Worm (Caenorhabditis elegans) whole organism, L2 larva: ENCODE data around the gene fubl-1.

Experiments
- C34F6.9 ChIP-seq: fragments of 150-350 bp; optimal IDR thresholded peaks from 2 replicates; lab custom pipeline; 2014; ENCODE audit warnings: missing biosample characterization, missing genetic modification characterization
- F13H6.1 ChIP-seq: sonication (generic microtip); optimal IDR thresholded peaks from 2 replicates; lab custom pipeline; 2016; ENCODE audit warnings: missing genetic modification characterization, missing compliant biosample characterization
- R02D3.7 ChIP-seq: fragments of 150-350 bp; optimal IDR thresholded peaks from 2 replicates; lab custom pipeline; 2014; ENCODE audit warnings: missing biosample characterization, missing genetic modification characterization
- Y55F3AM.14 ChIP-seq: fragments of 200-800 bp; sonication (Bioruptor generic); optimal IDR thresholded peaks from 2 replicates; lab custom pipeline; 2018; ENCODE audit warnings: mild to moderate bottlenecking, missing genetic modification characterization, missing compliant biosample characterization
- aly-2 ChIP-seq: fragments of 150-350 bp; optimal IDR thresholded peaks from 2 replicates; lab custom pipeline; 2014; ENCODE audit warnings: missing biosample characterization, missing genetic modification characterization
- ama-1 ChIP-seq: fragments of 150-350 bp; optimal IDR thresholded peaks from 2 replicates; lab custom pipeline; 2018; ENCODE audit warnings: inconsistent platforms
- blmp-1 ChIP-seq: sonication (generic microtip); optimal IDR thresholded peaks from 2 replicates; lab custom pipeline; 2017; ENCODE audit warnings: missing genetic modification characterization, mild to moderate bottlenecking, missing compliant biosample characterization, antibody characterized with exemption, moderate library complexity; ENCODE audit not compliant: insufficient read depth
- ceh-16 ChIP-seq: fragments of 150-350 bp; optimal IDR thresholded peaks from 2 replicates; lab custom pipeline; 2014; ENCODE audit warnings: missing biosample characterization, missing genetic modification characterization
- ceh-82 ChIP-seq: fragments of 150-350 bp; optimal IDR thresholded peaks from 2 replicates; lab custom pipeline; 2014; ENCODE audit warnings: missing biosample characterization, missing genetic modification characterization
- crh-2 ChIP-seq: sonication (generic microtip); optimal IDR thresholded peaks from 2 replicates; lab custom pipeline; 2017; ENCODE audit warnings: missing biosample characterization, missing genetic modification characterization
- dmd-4 ChIP-seq: sonication (generic microtip); optimal IDR thresholded peaks from 2 replicates; lab custom pipeline; 2017; ENCODE audit warnings: missing biosample characterization, missing genetic modification characterization
- egl-27 ChIP-seq: sonication (generic microtip); optimal IDR thresholded peaks from 3 replicates; lab custom pipeline; 2017; ENCODE audit warnings: missing biosample characterization, missing genetic modification reagents, missing genetic modification characterization
- elt-1 ChIP-seq: fragments of 150-350 bp; optimal IDR thresholded peaks from 2 replicates; lab custom pipeline; 2014; ENCODE audit warnings: missing biosample characterization, missing genetic modification characterization
- elt-3 ChIP-seq: sonication (generic microtip); optimal IDR thresholded peaks from 2 replicates; lab custom pipeline; 2017; ENCODE audit warnings: missing biosample characterization, missing genetic modification characterization
- fos-1 ChIP-seq: fragments of 150-350 bp; optimal IDR thresholded peaks from 2 replicates; lab custom pipeline; 2014; ENCODE audit warnings: missing biosample characterization, missing genetic modification characterization
- gmeb-1 ChIP-seq: fragments of 150-350 bp; optimal IDR thresholded peaks from 2 replicates; lab custom pipeline; 2014; ENCODE audit warnings: missing biosample characterization, missing genetic modification characterization
- lin-11 ChIP-seq: fragments of 150-350 bp; sonication (generic microtip); optimal IDR thresholded peaks from 2 replicates; lab custom pipeline; 2014; ENCODE audit warnings: missing biosample characterization, missing genetic modification characterization, inconsistent platforms, mixed read lengths
- lin-39 ChIP-seq: fragments of 150-350 bp; optimal IDR thresholded peaks from 2 replicates; lab custom pipeline; 2014; ENCODE audit warnings: missing biosample characterization, missing genetic modification reagents, missing genetic modification characterization
- lsy-2 ChIP-seq, 2 experiments: fragments of 150-350 bp in 1 of 2; sonication (generic microtip) in 1 of 2; optimal IDR thresholded peaks; 2 replicates each; lab custom pipeline; 2014 to 2017; ENCODE audit warnings: missing biosample characterization in 2 of 2, missing genetic modification characterization in 2 of 2
- mbf-1 ChIP-seq: sonication (generic microtip); optimal IDR thresholded peaks from 2 replicates; lab custom pipeline; 2017; ENCODE audit warnings: missing biosample characterization, missing genetic modification characterization
- mdl-1 ChIP-seq, 2 experiments: fragments of 150-350 bp in 1 of 2; sonication (generic microtip) in 1 of 2; optimal IDR thresholded peaks; 2 replicates each; lab custom pipeline; 2017; ENCODE audit warnings: missing biosample characterization in 2 of 2, missing genetic modification characterization in 2 of 2
- nhr-11 ChIP-seq: fragments of 150-350 bp; optimal IDR thresholded peaks from 2 replicates; lab custom pipeline; 2014; ENCODE audit warnings: missing biosample characterization, missing genetic modification characterization
- nhr-12 ChIP-seq: fragments of 150-350 bp; optimal IDR thresholded peaks from 2 replicates; lab custom pipeline; 2014; ENCODE audit warnings: missing biosample characterization, missing genetic modification characterization
- nhr-129 ChIP-seq: fragments of 150-350 bp; optimal IDR thresholded peaks from 2 replicates; lab custom pipeline; 2014; ENCODE audit warnings: missing biosample characterization, missing genetic modification characterization
- nhr-21 ChIP-seq: fragments of 150-350 bp; optimal IDR thresholded peaks from 2 replicates; lab custom pipeline; 2014; ENCODE audit warnings: missing biosample characterization, missing genetic modification characterization
- nhr-23 ChIP-seq: fragments of 150-350 bp; optimal IDR thresholded peaks from 2 replicates; lab custom pipeline; 2014; ENCODE audit warnings: missing biosample characterization, missing genetic modification reagents, missing genetic modification characterization
- nhr-6 ChIP-seq: fragments of 150-350 bp; optimal IDR thresholded peaks from 2 replicates; lab custom pipeline; 2014; ENCODE audit warnings: missing biosample characterization, missing genetic modification characterization
- skn-1 ChIP-seq: sonication (generic microtip); optimal IDR thresholded peaks from 2 replicates; lab custom pipeline; 2017; ENCODE audit warnings: missing biosample characterization, missing genetic modification characterization
- sma-3 ChIP-seq: sonication (generic microtip); optimal IDR thresholded peaks from 2 replicates; lab custom pipeline; 2016; ENCODE audit warnings: missing genetic modification reagents, missing genetic modification characterization, missing compliant biosample characterization
- sma-9 ChIP-seq, 2 experiments: fragments of 150-350 bp in 1 of 2; sonication (generic microtip) in 1 of 2; optimal IDR thresholded peaks; 2 replicates each; lab custom pipeline; 2014 to 2016; ENCODE audit warnings: missing genetic modification characterization in 2 of 2, mild to moderate bottlenecking in 1 of 2, missing biosample characterization in 1 of 2, missing compliant biosample characterization in 1 of 2, missing genetic modification reagents in 1 of 2, moderate library complexity in 1 of 2
- unc-39 ChIP-seq: fragments of 150-350 bp; optimal IDR thresholded peaks from 2 replicates; lab custom pipeline; 2014; ENCODE audit warnings: missing biosample characterization, missing genetic modification characterization
- unc-62 ChIP-seq: fragments of 150-350 bp; optimal IDR thresholded peaks from 2 replicates; lab custom pipeline; 2014; ENCODE audit warnings: missing biosample characterization, missing genetic modification reagents, missing genetic modification characterization
- zag-1 ChIP-seq: fragments of 150-350 bp; optimal IDR thresholded peaks from 2 replicates; lab custom pipeline; 2014; ENCODE audit warnings: missing biosample characterization, missing genetic modification characterization
- ztf-1 ChIP-seq: fragments of 200-800 bp; sonication (Bioruptor generic); conservative IDR thresholded peaks from 2 replicates; pipeline ENCODE4 v1.3.6; 2022; ENCODE audit warnings: missing genetic modification characterization, missing compliant biosample characterization
- ztf-11 ChIP-seq: sonication (generic microtip); optimal IDR thresholded peaks from 2 replicates; lab custom pipeline; 2017; ENCODE audit warnings: missing biosample characterization, missing genetic modification characterization
- ztf-4 ChIP-seq: fragments of 150-350 bp; optimal IDR thresholded peaks from 2 replicates; lab custom pipeline; 2014; ENCODE audit warnings: missing biosample characterization, missing genetic modification characterization

fubl-1 gene

ce11 chrV:10252682-10253081 is 14.0 kb upstream of the fubl-1 start:
- TF ChIP-seq blmp-1 (tag; lab: Kevin White, UChicago) (no peak), skn-1 (tag; lab: Kevin White, UChicago) (no peak), gmeb-1 (tag; lab: Kevin White, UChicago) (no peak), ztf-4 (tag; lab: Kevin White, UChicago) (no peak), ceh-82 (no peak), sma-3 (GFP tag; lab: Kevin White, UChicago) (no peak), aly-2 (tag; lab: Kevin White, UChicago) (no peak), unc-39 (tag; lab: Kevin White, UChicago) (no peak), Y55F3AM.14 (no peak), ama-1 (lab: Kevin White, UChicago) (no peak), elt-3 (tag; lab: Kevin White, UChicago) (no peak), ztf-11 (tag; lab: Kevin White, UChicago) (no peak)

ce11 chrV:10249515-10249914 is 10.8 kb upstream of the fubl-1 start:
- no peak for TF ChIP-seq blmp-1 (tag; lab: Kevin White, UChicago)
- TF ChIP-seq ceh-16 (tag; lab: Kevin White, UChicago) = no peak
- TF ChIP-seq F13H6.1 (tag; lab: Kevin White, UChicago) = no peak
- TF ChIP-seq Y55F3AM.14 = no peak
- TF ChIP-seq nhr-129 (tag; lab: Kevin White, UChicago) = no peak

- no peak for TF ChIP-seq sma-9 (GFP tag; optimal IDR thresholded peaks at IDR 0.05; lab: Kevin White, UChicago)
- TF ChIP-seq sma-9 (tag; optimal IDR thresholded peaks at IDR 0.05; lab: Kevin White, UChicago) = no peak
- no peak for TF ChIP-seq lin-11 (tag; lab: Kevin White, UChicago)
- no peak for TF ChIP-seq nhr-21
- TF ChIP-seq mbf-1 (tag; lab: Kevin White, UChicago) = no peak
- TF ChIP-seq ztf-11 (tag; lab: Kevin White, UChicago) = no peak
- TF ChIP-seq sma-3 (GFP tag; lab: Kevin White, UChicago) = no peak
- no peak for TF ChIP-seq unc-62 (GFP tag; lab: Kevin White, UChicago)
- TF ChIP-seq nhr-11 (tag; lab: Kevin White, UChicago) = no peak
- TF ChIP-seq gmeb-1 (tag; lab: Kevin White, UChicago) = no peak
- TF ChIP-seq ztf-1 = no peak
- TF ChIP-seq dmd-4 (tag; lab: Kevin White, UChicago) = no peak
- TF ChIP-seq ztf-4 (tag; lab: Kevin White, UChicago) = no peak
- no peak for TF ChIP-seq zag-1 (tag; lab: Kevin White, UChicago)
- no peak for TF ChIP-seq elt-3 (tag; lab: Kevin White, UChicago)
- no peak for TF ChIP-seq nhr-12 (tag; lab: Kevin White, UChicago)
- no peak for TF ChIP-seq lin-39 (tag; lab: Kevin White, UChicago)
- no peak for TF ChIP-seq elt-1 (tag; lab: Kevin White, UChicago)
- TF ChIP-seq nhr-6 (tag; lab: Kevin White, UChicago) = no peak
Measured at ce11 chrV:10248255-10248979, 9.8 kb upstream of the fubl-1 start, which contains the start of gene akt-1. akt-1 (plus strand) TSS chrV:10248905.

ce11 chrV:10247673-10248239 is 9.1 kb upstream of the fubl-1 start:
- TF ChIP-seq gmeb-1 (tag; lab: Kevin White, UChicago) (no peak), C34F6.9 (peak; percentile 37), lsy-2 (tag; optimal IDR thresholded peaks at IDR 0.05; lab: Kevin White, UChicago) (peak in 1 of 2 experiments; percentile 38), nhr-129 (tag; lab: Kevin White, UChicago) (peak; percentile 32)

- TF ChIP-seq Y55F3AM.14 (no peak), mdl-1 (tag; optimal IDR thresholded peaks at IDR 0.05; lab: Kevin White, UChicago) (peak in 1 of 2 experiments; percentile 15), nhr-23 (tag; lab: Kevin White, UChicago) (no peak), ceh-16 (tag; lab: Kevin White, UChicago) (no peak), unc-62 (GFP tag; lab: Kevin White, UChicago) (no peak), R02D3.7 (tag; lab: Kevin White, UChicago) (no peak), sma-9 (GFP tag; optimal IDR thresholded peaks at IDR 0.05; lab: Kevin White, UChicago) (peak; percentile 0), sma-9 (tag; optimal IDR thresholded peaks at IDR 0.05; lab: Kevin White, UChicago) (no peak), ztf-11 (tag; lab: Kevin White, UChicago) (no peak), fos-1 (tag; lab: Kevin White, UChicago) (no peak), lin-39 (tag; lab: Kevin White, UChicago) (no peak), unc-39 (tag; lab: Kevin White, UChicago) (no peak), elt-1 (tag; lab: Kevin White, UChicago) (no peak), ceh-82 (no peak), crh-2 (tag; lab: Kevin White, UChicago) (no peak), egl-27 (tag; lab: Kevin White, UChicago) (no peak), sma-3 (GFP tag; lab: Kevin White, UChicago) (no peak)
Measured at ce11 chrV:10246967-10247366, 8.3 kb upstream of the fubl-1 start.
